Worm (Caenorhabditis elegans): Measurements from ENCODE around the gene clc-6.

clc-6 gene

ce11 chrV:11228653-11229173, 32.7 kb upstream of the clc-6 start, which contains the start of gene pqn-70 (continued):
- TF ChIP-seq elt-3 (tag; optimal IDR thresholded peaks at IDR 0.05) = peak in 2 of 6 experiments; percentile 42 to 54
- TF ChIP-seq ceh-90 (tag; optimal IDR thresholded peaks at IDR 0.05) = no peak
- TF ChIP-seq lin-13 (GFP tag; optimal IDR thresholded peaks at IDR 0.05) = peak; percentile 68
- peak; percentile 80 for TF ChIP-seq unc-86 (tag; optimal IDR thresholded peaks at IDR 0.05)
- peak; percentile 79 to 88 for TF ChIP-seq lin-35 (GFP tag; optimal IDR thresholded peaks at IDR 0.05)
- no peak for TF ChIP-seq Y116A8C.19 (tag; optimal IDR thresholded peaks at IDR 0.05; ENCODE audit: borderline replicate concordance)
- peak; percentile 40; the same call in 1 of the 2 replicates for TF ChIP-seq ceh-88 (GFP tag; IDR thresholded peaks at IDR 0.05)
- TF ChIP-seq sup-37 (GFP tag; optimal IDR thresholded peaks at IDR 0.05) = no peak
- peak; percentile 12 for TF ChIP-seq nhr-11 (tag; optimal IDR thresholded peaks at IDR 0.05)
- TF ChIP-seq efl-3 (GFP tag; optimal IDR thresholded peaks at IDR 0.05) = no peak
- no peak for TF ChIP-seq sptf-1 (tag; optimal IDR thresholded peaks at IDR 0.05)
- no peak for TF ChIP-seq zag-1 (tag; optimal IDR thresholded peaks at IDR 0.05)
- TF ChIP-seq zip-4 (GFP tag; optimal IDR thresholded peaks at IDR 0.05) = peak; percentile 25
- no peak for TF ChIP-seq ces-1 (GFP tag; optimal IDR thresholded peaks at IDR 0.05)
- TF ChIP-seq skn-1 (tag; optimal IDR thresholded peaks at IDR 0.05) = peak; percentile 70
- TF ChIP-seq fkh-8 (tag; optimal IDR thresholded peaks at IDR 0.05) = peak; percentile 74
- peak; percentile 85 for TF ChIP-seq isw-1 (GFP tag; IDR thresholded peaks at IDR 0.05)
- TF ChIP-seq fos-1 (tag; optimal IDR thresholded peaks at IDR 0.05) = peak; percentile 28
- no peak for TF ChIP-seq mef-2 (tag; optimal IDR thresholded peaks at IDR 0.05)

- TF ChIP-seq lin-14 (GFP tag; optimal IDR thresholded peaks at IDR 0.05) (peak; percentile 37), mep-1 (tag; optimal IDR thresholded peaks at IDR 0.05) (peak; percentile 7), skn-1 (tag; optimal IDR thresholded peaks at IDR 0.05) (no peak), nhr-237 (tag; optimal IDR thresholded peaks at IDR 0.05) (no peak), snu-23 (GFP tag; optimal IDR thresholded peaks at IDR 0.05) (peak; percentile 16), ama-1 (optimal IDR thresholded peaks at IDR 0.05) (peak; percentile 65), lsy-2 (tag; optimal IDR thresholded peaks at IDR 0.05) (peak; percentile 7 to 9), nhr-90 (tag; optimal IDR thresholded peaks at IDR 0.05; ENCODE audit: poor library complexity) (peak; percentile 15), dsc-1 (tag; optimal IDR thresholded peaks at IDR 0.05) (peak; percentile 63)
Observed at ce11 chrV:11225981-11226380, 30.0 kb upstream of the clc-6 start, which contains the start of gene bgal-1. bgal-1 (minus strand) TSS chrV:11226018.

- TF ChIP-seq lin-39 (tag; optimal IDR thresholded peaks at IDR 0.05) (no peak), nhr-20 (tag; optimal IDR thresholded peaks at IDR 0.05) (no peak), unc-86 (tag; optimal IDR thresholded peaks at IDR 0.05) (no peak), C04F5.9 (tag; optimal IDR thresholded peaks at IDR 0.05) (no peak), lin-15B (tag; optimal IDR thresholded peaks at IDR 0.05) (no peak), lin-35 (GFP tag; optimal IDR thresholded peaks at IDR 0.05) (no peak), tlp-1 (tag; optimal IDR thresholded peaks at IDR 0.05) (no peak), nhr-237 (tag; optimal IDR thresholded peaks at IDR 0.05) (no peak), nhr-77 (tag; optimal IDR thresholded peaks at IDR 0.05) (no peak), snu-23 (GFP tag; optimal IDR thresholded peaks at IDR 0.05) (no peak), irx-1 (tag; optimal IDR thresholded peaks at IDR 0.05) (no peak), ceh-82 (tag; optimal IDR thresholded peaks at IDR 0.05) (no peak), elt-2 (tag; optimal IDR thresholded peaks at IDR 0.05) (no peak), blmp-1 (tag; optimal IDR thresholded peaks at IDR 0.05) (no peak), nhr-12 (tag; optimal IDR thresholded peaks at IDR 0.05) (no peak), efl-3 (GFP tag; optimal IDR thresholded peaks at IDR 0.05) (no peak)
Observed at ce11 chrV:11223698-11224097, 27.7 kb upstream of the clc-6 start.

- peak in 1 of 6 experiments; percentile 15 for TF ChIP-seq elt-3 (tag; optimal IDR thresholded peaks at IDR 0.05)
- TF ChIP-seq egl-27 (tag; optimal IDR thresholded peaks at IDR 0.05) = no peak
- TF ChIP-seq dsc-1 (tag; optimal IDR thresholded peaks at IDR 0.05) = no peak
- no peak for TF ChIP-seq Y116A8C.19 (tag; optimal IDR thresholded peaks at IDR 0.05; ENCODE audit: borderline replicate concordance)
- no peak for TF ChIP-seq snpc-4 (tag; optimal IDR thresholded peaks at IDR 0.05)
- TF ChIP-seq sox-4 (tag; optimal IDR thresholded peaks at IDR 0.05) = no peak
- peak; percentile 84 for TF ChIP-seq blmp-1 (tag; optimal IDR thresholded peaks at IDR 0.05)
- TF ChIP-seq nhr-28 (tag; optimal IDR thresholded peaks at IDR 0.05) = no peak
- no peak for TF ChIP-seq C34B4.2 (tag; optimal IDR thresholded peaks at IDR 0.05)
Observed at ce11 chrV:11220936-11221335, 24.9 kb upstream of the clc-6 start, which contains the start of gene T19B10.2. T19B10.2 (plus strand) TSS chrV:11221302.

All from whole organism, L1 larva.